Worm (Caenorhabditis elegans) whole organism, young adult: ENCODE results near the gene ric-3.

Experiments used
- F33H1.4 ChIP-seq: fragments of 200-800 bp; sonication (Bioruptor generic); IDR thresholded peaks from 2 replicates; pipeline ENCODE4 v1.3.6; 2022; ENCODE audit warnings: missing genetic modification reagents, missing genetic modification characterization, missing compliant biosample characterization
- K11D2.4 ChIP-seq: fragments of 200-800 bp; sonication (Bioruptor generic); IDR thresholded peaks from 2 replicates; pipeline ENCODE4 v1.3.6; 2022; ENCODE audit warnings: missing genetic modification reagents, missing genetic modification characterization, missing compliant biosample characterization
- attf-6 ChIP-seq: fragments of 200-800 bp; sonication (Bioruptor generic); IDR thresholded peaks from 2 replicates; pipeline ENCODE4 v1.3.6; 2022; ENCODE audit warnings: missing genetic modification reagents, missing genetic modification characterization, missing compliant biosample characterization
- ceh-58 ChIP-seq: fragments of 200-800 bp; sonication (Bioruptor generic); IDR thresholded peaks from 2 replicates; pipeline ENCODE4 v1.3.6; 2022; ENCODE audit warnings: missing genetic modification characterization, missing compliant biosample characterization
- mxl-1 ChIP-seq: sonication (generic microtip); optimal IDR thresholded peaks from 2 replicates; lab custom pipeline; 2016; ENCODE audit warnings: missing genetic modification characterization, missing compliant biosample characterization
- sea-2 ChIP-seq: fragments of 200-800 bp; sonication (Bioruptor generic); IDR thresholded peaks from 2 replicates; pipeline ENCODE4 v1.3.6; 2022; ENCODE audit warnings: missing genetic modification characterization, missing compliant biosample characterization
- snpc-1.3 ChIP-seq: sonication (generic microtip); optimal IDR thresholded peaks from 2 replicates; lab custom pipeline; 2017; ENCODE audit warnings: missing genetic modification characterization, mild to moderate bottlenecking, missing compliant biosample characterization, antibody characterized with exemption, moderate library complexity, missing genotype, missing genetic modification reagents; ENCODE audit not compliant: insufficient read depth
- snpc-4 ChIP-seq, 5 experiments: fragments of 150-350 bp in 1 of 5; sonication (generic microtip) in 4 of 5; optimal IDR thresholded peaks; 2 replicates each; lab custom pipeline; 2014 to 2018; ENCODE audit warnings: missing genetic modification characterization in 5 of 5, missing biosample characterization in 3 of 5, antibody characterized with exemption in 2 of 5, mild to moderate bottlenecking in 2 of 5, missing compliant biosample characterization in 2 of 5, missing genotype in 2 of 5, moderate library complexity in 2 of 5, missing genetic modification reagents in 1 of 5
- sptf-2 ChIP-seq: fragments of 200-800 bp; sonication (Bioruptor generic); optimal IDR thresholded peaks from 2 replicates; lab custom pipeline; 2018; ENCODE audit warnings: mild to moderate bottlenecking, missing genetic modification characterization, missing compliant biosample characterization
- unc-62 ChIP-seq: fragments of 150-350 bp; optimal IDR thresholded peaks from 2 replicates; lab custom pipeline; 2014; ENCODE audit warnings: missing biosample characterization, missing genetic modification reagents, missing genetic modification characterization

DNA sequence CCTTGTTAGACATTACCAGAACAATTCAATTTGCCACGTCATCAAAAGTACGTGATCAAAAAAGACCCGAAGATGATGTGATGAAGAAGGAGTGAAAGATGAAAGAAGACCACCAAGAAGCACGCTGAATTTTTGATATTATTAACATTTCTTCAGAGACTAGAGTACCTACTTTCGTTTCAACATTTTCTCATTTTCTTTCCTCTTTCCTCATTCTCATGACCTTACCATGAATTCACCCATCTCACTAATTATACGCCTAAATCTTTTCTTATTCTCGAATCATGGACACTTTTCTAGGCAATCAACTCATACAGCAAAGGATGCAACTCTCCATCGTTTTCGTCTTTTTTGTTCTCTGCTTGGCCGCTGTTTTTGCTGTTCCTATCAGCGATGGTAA is 50.6 kb downstream of the ric-3 start, which contains the start of gene flp-10:
- no peak for TF ChIP-seq F33H1.4 (GFP tag; lab: Robert Waterston, UW)
- no peak for TF ChIP-seq sea-2 (GFP tag; lab: Robert Waterston, UW)
- no peak for TF ChIP-seq mxl-1 (tag; lab: Kevin White, UChicago)
- TF ChIP-seq attf-6 (GFP tag; lab: Robert Waterston, UW): no peak
- no peak for TF ChIP-seq unc-62 (GFP tag; lab: Kevin White, UChicago)
- TF ChIP-seq K11D2.4 (GFP tag; lab: Robert Waterston, UW): no peak
- no peak for TF ChIP-seq snpc-1.3
- TF ChIP-seq snpc-4 (GFP tag; optimal IDR thresholded peaks at IDR 0.05; lab: Kevin White, UChicago): no peak
- no peak for TF ChIP-seq snpc-4 (tag; optimal IDR thresholded peaks at IDR 0.05; lab: Kevin White, UChicago)
- no peak for TF ChIP-seq sptf-2 (GFP tag; lab: Kevin White, UChicago)
- no peak for TF ChIP-seq ceh-58
